Worm (Caenorhabditis elegans) whole organism, late embryonic: Measurements from ENCODE around the gene F52C12.6.

Experiments
- F13H6.1 ChIP-seq: sonication (generic microtip); optimal IDR thresholded peaks from 2 replicates; lab custom pipeline; 2016; ENCODE audit warnings: missing genetic modification characterization, missing compliant biosample characterization
- K02D7.2 ChIP-seq: sonication (generic microtip); optimal IDR thresholded peaks from 2 replicates; lab custom pipeline; 2017; ENCODE audit warnings: mild to moderate bottlenecking, missing genetic modification characterization, missing compliant biosample characterization
- T23F11.4 ChIP-seq: fragments of 200-800 bp; sonication (Bioruptor generic); optimal IDR thresholded peaks from 2 replicates; lab custom pipeline; 2018; ENCODE audit warnings: mild to moderate bottlenecking, missing genetic modification characterization, missing compliant biosample characterization
- Y22D7AL.16 ChIP-seq: sonication (generic microtip); optimal IDR thresholded peaks from 2 replicates; lab custom pipeline; 2016; ENCODE audit warnings: missing genetic modification characterization, missing compliant biosample characterization
- ceh-14 ChIP-seq: sonication (generic microtip); optimal IDR thresholded peaks from 2 replicates; lab custom pipeline; 2016; ENCODE audit warnings: missing genotype, missing genetic modification characterization, missing compliant biosample characterization
- ceh-18 ChIP-seq: sonication (generic microtip); optimal IDR thresholded peaks from 2 replicates; lab custom pipeline; 2016; ENCODE audit warnings: missing genetic modification characterization, missing compliant biosample characterization
- ceh-22 ChIP-seq: sonication (generic microtip); optimal IDR thresholded peaks from 2 replicates; lab custom pipeline; 2017; ENCODE audit warnings: missing biosample characterization, missing genetic modification characterization
- ceh-24 ChIP-seq: sonication (generic microtip); optimal IDR thresholded peaks from 2 replicates; lab custom pipeline; 2016; ENCODE audit warnings: mild to moderate bottlenecking, missing genetic modification characterization, missing compliant biosample characterization
- ceh-30 ChIP-seq: fragments of 150-350 bp; optimal IDR thresholded peaks from 2 replicates; lab custom pipeline; 2014; ENCODE audit warnings: missing biosample characterization, missing genetic modification characterization
- ceh-31 ChIP-seq: sonication (generic microtip); optimal IDR thresholded peaks from 2 replicates; lab custom pipeline; 2016; ENCODE audit warnings: missing genetic modification characterization, missing compliant biosample characterization
- ceh-48 ChIP-seq: sonication (generic microtip); optimal IDR thresholded peaks from 2 replicates; lab custom pipeline; 2016; ENCODE audit warnings: missing genetic modification characterization, inconsistent platforms, missing compliant biosample characterization
- ceh-6 ChIP-seq: fragments of 200-800 bp; sonication (Bioruptor generic); optimal IDR thresholded peaks from 2 replicates; lab custom pipeline; 2018; ENCODE audit warnings: mild to moderate bottlenecking, missing genetic modification characterization, missing compliant biosample characterization
- dmd-4 ChIP-seq: sonication (generic microtip); optimal IDR thresholded peaks from 2 replicates; lab custom pipeline; 2016; ENCODE audit warnings: borderline replicate concordance, missing genetic modification characterization, missing compliant biosample characterization
- elt-2 ChIP-seq: sonication (generic microtip); optimal IDR thresholded peaks from 2 replicates; lab custom pipeline; 2016; ENCODE audit warnings: missing genetic modification reagents, missing genetic modification characterization, missing compliant biosample characterization
- elt-4 ChIP-seq: sonication (generic microtip); optimal IDR thresholded peaks from 2 replicates; lab custom pipeline; 2016; ENCODE audit warnings: missing genetic modification characterization, missing compliant biosample characterization
- ets-4 ChIP-seq: sonication (generic microtip); optimal IDR thresholded peaks from 2 replicates; lab custom pipeline; 2016; ENCODE audit warnings: missing genetic modification characterization, missing compliant biosample characterization
- eyg-1 ChIP-seq: sonication (generic microtip); optimal IDR thresholded peaks from 2 replicates; lab custom pipeline; 2016; ENCODE audit warnings: missing genotype, missing genetic modification characterization, missing compliant biosample characterization
- fkh-6 ChIP-seq: sonication (generic microtip); optimal IDR thresholded peaks from 2 replicates; lab custom pipeline; 2016; ENCODE audit warnings: missing genetic modification characterization, missing compliant biosample characterization
- hlh-13 ChIP-seq: fragments of 200-800 bp; sonication (Bioruptor generic); optimal IDR thresholded peaks from 2 replicates; lab custom pipeline; 2018; ENCODE audit warnings: mild to moderate bottlenecking, missing genetic modification characterization, missing compliant biosample characterization
- hlh-30 ChIP-seq: sonication (generic microtip); optimal IDR thresholded peaks from 2 replicates; lab custom pipeline; 2017; ENCODE audit warnings: antibody characterized with exemption, missing genetic modification characterization, missing compliant biosample characterization; ENCODE audit not compliant: insufficient read depth
- hlh-6 ChIP-seq: sonication (generic microtip); optimal IDR thresholded peaks from 2 replicates; lab custom pipeline; 2016; ENCODE audit warnings: missing genotype, missing genetic modification characterization, missing compliant biosample characterization
- hlh-8 ChIP-seq: sonication (generic microtip); optimal IDR thresholded peaks from 2 replicates; lab custom pipeline; 2016; ENCODE audit warnings: missing genotype, missing genetic modification characterization, missing compliant biosample characterization
- lim-6 ChIP-seq: sonication (generic microtip); optimal IDR thresholded peaks from 2 replicates; lab custom pipeline; 2016; ENCODE audit warnings: missing genetic modification characterization, missing compliant biosample characterization
- mec-3 ChIP-seq: sonication (generic microtip); optimal IDR thresholded peaks from 2 replicates; lab custom pipeline; 2016; ENCODE audit warnings: borderline replicate concordance, missing genetic modification characterization, missing compliant biosample characterization
- nhr-11 ChIP-seq: fragments of 150-350 bp; optimal IDR thresholded peaks from 2 replicates; lab custom pipeline; 2014; ENCODE audit warnings: missing biosample characterization, missing genetic modification characterization
- odd-2 ChIP-seq: sonication (generic microtip); optimal IDR thresholded peaks from 2 replicates; lab custom pipeline; 2017; ENCODE audit warnings: antibody characterized with exemption, mild to moderate bottlenecking, missing genetic modification characterization, missing compliant biosample characterization
- pag-3 ChIP-seq: sonication (generic microtip); optimal IDR thresholded peaks from 2 replicates; lab custom pipeline; 2016; ENCODE audit warnings: missing compliant biosample characterization, missing genetic modification characterization, borderline replicate concordance
- pat-9 ChIP-seq: fragments of 200-800 bp; sonication (Bioruptor generic); optimal IDR thresholded peaks from 2 replicates; lab custom pipeline; 2018; ENCODE audit warnings: mild to moderate bottlenecking, missing genetic modification characterization, moderate library complexity, missing compliant biosample characterization
- pha-2 ChIP-seq: sonication (generic microtip); optimal IDR thresholded peaks from 2 replicates; lab custom pipeline; 2017; ENCODE audit warnings: mild to moderate bottlenecking, missing genetic modification characterization, missing compliant biosample characterization
- pros-1 ChIP-seq: fragments of 150-350 bp; optimal IDR thresholded peaks from 2 replicates; lab custom pipeline; 2014; ENCODE audit warnings: missing biosample characterization, missing genetic modification reagents, missing genetic modification characterization
- sdc-2 ChIP-seq: sonication (generic microtip); optimal IDR thresholded peaks from 2 replicates; lab custom pipeline; 2016; ENCODE audit warnings: missing genotype, missing genetic modification characterization, missing compliant biosample characterization
- sox-2 ChIP-seq: fragments of 200-800 bp; sonication (Bioruptor generic); IDR thresholded peaks from 2 replicates; pipeline ENCODE4 v1.3.6; 2022; ENCODE audit warnings: missing genetic modification reagents, missing genetic modification characterization, missing compliant biosample characterization
- sox-4 ChIP-seq: sonication (generic microtip); optimal IDR thresholded peaks from 2 replicates; lab custom pipeline; 2017; ENCODE audit warnings: mild to moderate bottlenecking, missing genetic modification characterization, inconsistent platforms, missing compliant biosample characterization
- syd-9 ChIP-seq: sonication (generic microtip); optimal IDR thresholded peaks from 2 replicates; lab custom pipeline; 2016; ENCODE audit warnings: mild to moderate bottlenecking, missing genetic modification characterization, moderate library complexity, missing compliant biosample characterization
- tbx-2 ChIP-seq: sonication (generic microtip); optimal IDR thresholded peaks from 2 replicates; lab custom pipeline; 2016; ENCODE audit warnings: missing genetic modification characterization, missing compliant biosample characterization
- tbx-7 ChIP-seq: sonication (generic microtip); optimal IDR thresholded peaks from 2 replicates; lab custom pipeline; 2016; ENCODE audit warnings: missing genotype, missing genetic modification characterization, missing compliant biosample characterization
- unc-3 ChIP-seq, 2 experiments: fragments of 200-800 bp in 1 of 2; sonication (Bioruptor generic) in 1 of 2; sonication (generic microtip) in 1 of 2; conservative IDR thresholded peaks in 1 of 2; optimal IDR thresholded peaks in 1 of 2; 2 replicates each; pipeline versions ENCODE4 v1.3.6 to Lab custom; 2016 to 2022; ENCODE audit warnings: missing compliant biosample characterization in 2 of 2, missing genetic modification characterization in 2 of 2, missing genetic modification reagents in 1 of 2
- unc-86 ChIP-seq: sonication (generic microtip); optimal IDR thresholded peaks from 2 replicates; lab custom pipeline; 2016; ENCODE audit warnings: missing genetic modification characterization, missing compliant biosample characterization
- zip-5 ChIP-seq: sonication (generic microtip); optimal IDR thresholded peaks from 2 replicates; lab custom pipeline; 2016; ENCODE audit warnings: missing genetic modification characterization, missing compliant biosample characterization

The F52C12.6 gene

DNA sequence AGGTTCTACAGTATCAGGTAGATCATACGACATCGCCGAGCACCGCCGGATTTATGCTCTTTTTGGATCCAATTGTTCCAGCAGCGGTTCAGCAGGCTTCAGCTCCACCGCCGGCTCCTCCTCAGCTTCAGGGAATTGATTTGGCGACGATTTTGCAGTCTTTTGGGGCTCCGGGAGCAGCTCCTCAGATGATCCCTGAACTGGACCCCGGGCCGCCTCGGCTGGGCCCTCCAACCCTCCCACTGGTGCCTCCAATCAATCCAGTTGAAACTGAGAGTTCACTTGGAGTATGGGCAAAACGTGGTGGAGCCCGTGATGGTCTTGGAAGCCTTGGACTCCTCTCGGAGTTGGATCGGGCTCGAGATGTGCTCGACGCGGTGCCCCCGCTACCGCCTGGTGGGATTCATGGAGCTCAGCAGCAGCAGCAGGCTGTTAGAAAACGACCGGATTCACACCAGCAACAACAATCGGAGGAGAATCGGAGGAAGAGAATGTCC, 34.4 kb downstream of the F52C12.6 start:
- TF ChIP-seq Y22D7AL.16 (no peak), ets-4 (tag; lab: Kevin White, UChicago) (no peak), sox-2 (GFP tag; lab: Robert Waterston, UW) (no peak), zip-5 (tag; lab: Kevin White, UChicago) (no peak), unc-3 (GFP tag; conservative IDR thresholded peaks at IDR 0.05; lab: Robert Waterston, UW) (no peak), unc-3 (tag; optimal IDR thresholded peaks at IDR 0.05; lab: Kevin White, UChicago) (no peak), sox-4 (tag; lab: Kevin White, UChicago) (no peak), eyg-1 (no peak), pat-9 (tag; lab: Kevin White, UChicago) (no peak), hlh-13 (GFP tag; lab: Kevin White, UChicago) (no peak), ceh-22 (tag; lab: Kevin White, UChicago) (no peak), unc-86 (tag; lab: Kevin White, UChicago) (no peak), ceh-30 (tag; lab: Kevin White, UChicago) (no peak), fkh-6 (tag; lab: Kevin White, UChicago) (no peak), ceh-48 (tag; lab: Kevin White, UChicago) (no peak)

DNA sequence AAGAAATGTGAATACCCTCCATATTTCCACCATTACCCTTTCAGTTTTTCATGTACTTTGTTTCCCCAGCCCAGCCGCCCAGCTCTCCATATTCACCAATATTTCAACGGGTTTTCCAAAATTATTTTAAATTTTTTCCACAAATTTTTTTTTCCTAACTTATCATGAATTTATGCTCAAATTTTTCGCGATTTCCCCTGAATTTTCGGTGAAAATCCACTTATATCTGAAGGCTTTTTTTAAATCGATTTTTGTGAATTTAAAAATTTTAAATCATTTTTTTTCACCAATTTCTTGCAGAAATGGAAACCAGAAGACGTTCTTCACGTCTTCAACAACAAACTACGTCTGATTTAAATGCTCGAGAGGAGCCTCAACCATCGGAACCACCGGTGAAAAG, 36.3 kb downstream of the F52C12.6 start, which contains the start of gene xpc-1:
TSS of gene xpc-1 (plus strand) at position 301 of the 400 bp plus-strand sequence.
- TF ChIP-seq pha-2 (no peak), unc-86 (tag; lab: Kevin White, UChicago) (no peak), pag-3 (tag; lab: Kevin White, UChicago) (no peak), K02D7.2 (tag; lab: Kevin White, UChicago) (no peak), tbx-7 (no peak), dmd-4 (tag; lab: Kevin White, UChicago) (no peak), mec-3 (tag; lab: Kevin White, UChicago) (no peak), ceh-14 (no peak), elt-2 (no peak), syd-9 (tag; lab: Kevin White, UChicago) (no peak), F13H6.1 (tag; lab: Kevin White, UChicago) (no peak), elt-4 (tag; lab: Kevin White, UChicago) (no peak), ceh-31 (no peak), sdc-2 (no peak), ceh-6 (GFP tag; lab: Kevin White, UChicago) (no peak), T23F11.4 (GFP tag; lab: Kevin White, UChicago) (no peak), pros-1 (tag; lab: Kevin White, UChicago) (no peak), tbx-2 (tag; lab: Kevin White, UChicago) (no peak), lim-6 (tag; lab: Kevin White, UChicago) (no peak)

DNA sequence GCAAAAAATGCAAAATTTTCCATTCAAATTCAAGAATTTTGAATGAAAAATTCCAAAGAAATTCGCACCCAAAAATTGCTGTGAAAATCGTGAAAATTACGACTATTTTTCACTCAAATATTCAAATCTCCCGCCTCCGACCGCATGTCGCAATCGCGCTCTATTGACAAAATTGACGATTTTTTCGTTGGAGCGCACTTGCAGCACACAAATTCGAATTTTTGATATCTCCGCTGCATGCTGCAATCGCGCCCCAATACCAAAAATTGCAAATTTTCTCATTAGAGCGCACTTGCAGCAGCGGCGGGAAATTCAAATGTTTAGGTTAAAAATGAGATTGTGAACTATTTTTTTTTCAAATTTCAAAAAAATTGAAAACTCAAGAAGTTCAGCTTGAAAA, 41.3 kb downstream of the F52C12.6 start:
- TF ChIP-seq elt-4 (tag; lab: Kevin White, UChicago) (no peak), Y22D7AL.16 (no peak), hlh-6 (no peak), nhr-11 (no peak), ceh-24 (no peak), tbx-2 (tag; lab: Kevin White, UChicago) (no peak), ceh-6 (GFP tag; lab: Kevin White, UChicago) (no peak), ceh-18 (no peak), hlh-8 (tag; lab: Kevin White, UChicago) (no peak), hlh-30 (tag; lab: Kevin White, UChicago) (no peak), odd-2 (tag; lab: Kevin White, UChicago) (no peak), eyg-1 (no peak), K02D7.2 (tag; lab: Kevin White, UChicago) (no peak)
